Worm (Caenorhabditis elegans) whole organism, young adult: ENCODE results near the gene ntl-4.

Source experiments
- C06A6.2 ChIP-seq: fragments of 200-800 bp; sonication (Bioruptor generic); conservative IDR thresholded peaks from 2 replicates; pipeline ENCODE4 v1.3.6; 2022; ENCODE audit warnings: missing genetic modification characterization, missing compliant biosample characterization
- C17E4.6 ChIP-seq: fragments of 200-800 bp; sonication (Bioruptor generic); IDR thresholded peaks from 2 replicates; pipeline ENCODE4 v1.3.6; 2022; ENCODE audit warnings: missing genetic modification reagents, missing genetic modification characterization, missing compliant biosample characterization
- F49E8.2 ChIP-seq: sonication (generic microtip); optimal IDR thresholded peaks from 3 replicates; lab custom pipeline; 2017; ENCODE audit warnings: missing genetic modification characterization, mild to moderate bottlenecking, missing compliant biosample characterization, antibody characterized with exemption, moderate library complexity; ENCODE audit not compliant: insufficient read depth
- Y79H2A.3 ChIP-seq: fragments of 200-800 bp; sonication (Bioruptor generic); conservative IDR thresholded peaks from 2 replicates; pipeline ENCODE4 v1.3.6; 2022; ENCODE audit warnings: missing genetic modification reagents, missing genetic modification characterization, missing compliant biosample characterization
- ama-1 ChIP-seq, 3 experiments: fragments of 150-350 bp in 1 of 3; sonication (generic microtip) in 2 of 3; optimal IDR thresholded peaks; 2 replicates each; lab custom pipeline; 2014 to 2018; ENCODE audit warnings: missing biosample characterization in 2 of 3, missing genetic modification characterization in 2 of 3, missing genetic modification reagents in 2 of 3
- ceh-79 ChIP-seq: sonication (generic microtip); optimal IDR thresholded peaks from 2 replicates; lab custom pipeline; 2017; ENCODE audit warnings: mild to moderate bottlenecking, missing genetic modification characterization, missing compliant biosample characterization
- die-1 ChIP-seq: sonication (generic microtip); optimal IDR thresholded peaks from 2 replicates; lab custom pipeline; 2016; ENCODE audit warnings: missing genotype, mild to moderate bottlenecking, missing genetic modification characterization, missing compliant biosample characterization
- dpff-1 ChIP-seq: sonication (generic microtip); optimal IDR thresholded peaks from 2 replicates; lab custom pipeline; 2017; ENCODE audit warnings: mild to moderate bottlenecking, missing genetic modification characterization, missing compliant biosample characterization
- dpl-1 ChIP-seq: fragments of 150-350 bp; optimal IDR thresholded peaks from 2 replicates; lab custom pipeline; 2014; ENCODE audit warnings: missing biosample characterization, missing genetic modification reagents, missing genetic modification characterization
- hlh-26 ChIP-seq: fragments of 200-800 bp; sonication (Bioruptor generic); conservative IDR thresholded peaks from 2 replicates; pipeline ENCODE4 v1.3.6; 2022; ENCODE audit warnings: missing genetic modification reagents, missing genetic modification characterization, missing compliant biosample characterization
- hmg-20 ChIP-seq: fragments of 200-800 bp; sonication (Bioruptor generic); IDR thresholded peaks from 2 replicates; pipeline ENCODE4 v1.3.6; 2022; ENCODE audit warnings: missing genetic modification reagents, missing genetic modification characterization, missing compliant biosample characterization
- nhr-120 ChIP-seq: fragments of 200-800 bp; sonication (Bioruptor generic); IDR thresholded peaks from 2 replicates; pipeline ENCODE4 v1.3.6; 2022; ENCODE audit warnings: missing genetic modification characterization, missing compliant biosample characterization
- nhr-90 ChIP-seq: sonication (generic microtip); optimal IDR thresholded peaks from 2 replicates; lab custom pipeline; 2016; ENCODE audit warnings: missing genotype, mild to moderate bottlenecking, missing genetic modification characterization, missing compliant biosample characterization

DNA sequence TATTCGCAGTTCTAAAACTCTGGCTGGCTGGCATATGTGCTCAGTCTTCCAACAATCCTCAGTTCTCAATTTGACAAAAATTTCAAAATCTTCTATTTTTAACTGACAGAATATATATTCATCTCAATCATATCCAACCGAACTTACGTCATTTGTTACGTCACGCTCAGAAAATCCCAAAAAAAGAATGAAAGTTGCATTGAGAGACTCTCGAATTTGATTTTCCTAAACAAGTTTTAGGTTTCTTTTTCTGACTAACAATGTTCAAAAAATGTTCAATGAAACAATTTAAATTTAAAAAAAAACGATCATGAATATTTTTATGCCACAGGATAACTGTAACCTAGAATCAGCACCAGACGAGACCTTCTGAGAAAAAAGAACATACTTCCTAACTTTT is 12.4 kb upstream of the ntl-4 start:
- TF ChIP-seq F49E8.2 (tag; lab: Kevin White, UChicago): no peak
- TF ChIP-seq Y79H2A.3: no peak
- TF ChIP-seq hmg-20 (GFP tag; lab: Robert Waterston, UW): no peak
- no peak for TF ChIP-seq ceh-79 (tag; lab: Kevin White, UChicago)
- no peak for TF ChIP-seq ama-1 (optimal IDR thresholded peaks at IDR 0.05; lab: Kevin White, UChicago)
- TF ChIP-seq ama-1 (GFP tag; optimal IDR thresholded peaks at IDR 0.05; lab: Kevin White, UChicago): no peak
- no peak for TF ChIP-seq C17E4.6 (GFP tag; lab: Robert Waterston, UW)
- no peak for TF ChIP-seq nhr-90 (tag; lab: Kevin White, UChicago)
- no peak for TF ChIP-seq hlh-26
- TF ChIP-seq die-1 (tag; lab: Kevin White, UChicago): no peak
- no peak for TF ChIP-seq dpl-1 (GFP tag; lab: Kevin White, UChicago)
- no peak for TF ChIP-seq C06A6.2 (GFP tag; lab: Robert Waterston, UW)
- TF ChIP-seq nhr-120 (GFP tag; lab: Robert Waterston, UW): no peak
- TF ChIP-seq dpff-1: no peak
